Fruit fly (Drosophila melanogaster): ENCODE data around the gene Rev1.

Gene Rev1

DNA sequence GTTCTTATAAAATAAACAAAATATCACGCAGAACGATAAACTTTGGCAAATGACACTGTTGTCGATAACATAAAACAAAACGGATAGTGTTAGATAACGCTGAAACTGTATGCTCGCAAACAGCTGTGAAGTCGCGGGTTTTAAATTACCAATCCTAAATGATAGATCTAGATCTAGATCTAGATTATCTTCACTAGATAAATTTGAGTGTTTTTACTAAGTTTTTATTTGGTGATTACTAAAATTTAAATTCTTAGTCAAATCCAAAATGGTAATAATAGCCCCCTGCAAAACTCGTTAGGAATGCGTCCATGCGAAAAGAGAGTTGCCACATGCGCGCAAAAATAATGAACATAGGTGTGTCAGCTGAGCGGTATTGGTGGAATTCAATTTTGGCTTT lies at the start of gene Rev1, which contains the start of gene MED30:
Gene Rev1 (plus strand): TSS at position 345 of the 400 bp plus-strand sequence.
Gene MED30 (minus strand): TSS at position 71 of the 400 bp plus-strand sequence.
- TF ChIP-seq CG7101 (tag; optimal IDR thresholded peaks at IDR 0.05) (peak; percentile 94), Mnt (GFP tag; optimal IDR thresholded peaks at IDR 0.05) (peak; percentile 92), CG1620 (GFP tag; optimal IDR thresholded peaks at IDR 0.05) (peak; percentile 96), cnc (optimal IDR thresholded peaks at IDR 0.05) (no peak), CG11617 (GFP tag; optimal IDR thresholded peaks at IDR 0.05) (peak; percentile 91), bab1 (GFP tag; optimal IDR thresholded peaks at IDR 0.05) (peak; percentile 96), toe (GFP tag; optimal IDR thresholded peaks at IDR 0.05) (peak; percentile 97), CG12768 (GFP tag; optimal IDR thresholded peaks at IDR 0.05) (peak; percentile 93), CG33017 (tag; optimal IDR thresholded peaks at IDR 0.05) (peak; percentile 91), Hr96 (GFP tag; optimal IDR thresholded peaks at IDR 0.05) (peak; percentile 94), CG7045 (GFP tag; optimal IDR thresholded peaks at IDR 0.05) (peak; percentile 92), ovo (GFP tag; optimal IDR thresholded peaks at IDR 0.05) (peak; percentile 77), CG5204 (GFP tag; optimal IDR thresholded peaks at IDR 0.05) (peak; percentile 96), tj (GFP tag; optimal IDR thresholded peaks at IDR 0.05) (peak; percentile 78), kay (GFP tag; ENCODE audit: borderline replicate concordance) (no peak), pad (GFP tag; optimal IDR thresholded peaks at IDR 0.05) (peak; percentile 82), CG14711 (tag; optimal IDR thresholded peaks at IDR 0.05) (peak; percentile 94), cic (GFP tag; optimal IDR thresholded peaks at IDR 0.05) (peak; percentile 74), Crg-1 (GFP tag; optimal IDR thresholded peaks at IDR 0.05) (peak; percentile 94), Clk (GFP tag; optimal IDR thresholded peaks at IDR 0.05) (peak; percentile 89)

DNA sequence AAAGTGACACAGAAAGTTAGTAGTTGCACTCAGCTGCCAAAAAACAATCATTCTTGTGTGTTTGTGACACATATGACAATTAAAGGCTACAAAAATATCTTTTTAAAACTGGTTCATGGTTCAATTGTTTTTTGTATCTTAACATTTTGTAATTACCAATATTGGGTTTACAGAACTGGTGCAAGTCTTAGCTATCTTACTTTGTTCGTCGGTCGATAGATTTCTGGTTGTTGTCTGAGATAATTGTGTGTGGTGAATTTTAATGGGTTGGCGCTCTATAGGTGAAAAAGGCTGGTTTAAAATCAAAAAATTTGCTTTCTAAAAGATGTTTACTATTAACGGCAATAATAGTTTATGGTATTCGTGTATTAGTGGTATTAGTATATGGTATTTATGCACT lies 49.5 kb upstream of the Rev1 start:
- TF ChIP-seq Clk (GFP tag; optimal IDR thresholded peaks at IDR 0.05) (no peak), tj (GFP tag; optimal IDR thresholded peaks at IDR 0.05) (no peak), CG11617 (GFP tag; optimal IDR thresholded peaks at IDR 0.05) (no peak), pad (GFP tag; optimal IDR thresholded peaks at IDR 0.05) (no peak), Hr96 (GFP tag; optimal IDR thresholded peaks at IDR 0.05) (no peak), CG12768 (GFP tag; optimal IDR thresholded peaks at IDR 0.05) (peak; percentile 33), kay (GFP tag; ENCODE audit: borderline replicate concordance) (no peak)

DNA sequence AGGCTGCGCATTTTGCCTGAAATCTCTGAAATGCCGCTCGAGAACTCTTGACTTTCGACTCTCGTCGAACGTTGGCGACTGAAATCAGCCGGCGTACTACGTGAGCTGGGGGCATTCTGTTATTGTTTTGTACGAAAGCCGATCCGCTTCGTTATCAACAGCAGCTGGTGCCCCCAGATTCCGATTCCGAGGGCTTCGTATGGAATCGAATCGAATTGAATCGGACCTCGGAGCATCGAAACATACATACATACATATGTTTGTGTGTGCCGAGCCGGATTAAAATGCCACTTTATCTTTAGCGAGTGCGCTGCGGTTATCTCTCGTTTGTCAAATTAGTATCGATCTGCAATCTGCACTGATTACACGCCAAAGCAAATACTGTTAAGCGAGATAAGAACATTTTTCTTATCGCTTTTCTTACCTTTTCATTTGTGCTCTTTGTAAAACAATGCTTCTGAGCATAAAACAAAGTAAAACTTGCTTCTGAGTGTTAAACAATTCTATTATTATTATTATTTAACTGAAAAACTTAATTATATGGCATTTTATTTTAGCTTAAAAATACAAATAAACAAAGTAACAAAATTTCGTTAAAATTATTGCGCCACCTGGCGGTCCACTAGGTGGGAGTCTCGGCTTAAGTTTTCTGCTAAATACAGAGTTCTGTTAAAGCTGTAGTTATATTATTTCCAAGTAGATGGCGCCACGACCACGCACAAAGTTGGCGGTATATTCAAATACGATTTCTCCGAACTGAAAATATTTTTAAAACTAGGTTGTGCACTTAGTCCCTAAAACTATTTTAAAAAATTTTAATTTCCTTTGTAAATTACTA lies 47.5 kb upstream of the Rev1 start, which contains the start of gene Reg-2:
Gene Reg-2 (minus strand): TSS at position 80 of the 838 bp plus-strand sequence.
- TF ChIP-seq bab1 (GFP tag; optimal IDR thresholded peaks at IDR 0.05) (peak; percentile 20), CG5204 (GFP tag; optimal IDR thresholded peaks at IDR 0.05) (no peak), cnc (optimal IDR thresholded peaks at IDR 0.05) (no peak), kay (GFP tag; ENCODE audit: borderline replicate concordance) (no peak), CG12768 (GFP tag; optimal IDR thresholded peaks at IDR 0.05) (no peak), tj (GFP tag; optimal IDR thresholded peaks at IDR 0.05) (no peak), ovo (GFP tag; optimal IDR thresholded peaks at IDR 0.05) (peak; percentile 8), CG11617 (GFP tag; optimal IDR thresholded peaks at IDR 0.05) (no peak), CG1620 (GFP tag; optimal IDR thresholded peaks at IDR 0.05) (peak; percentile 55), CG14711 (tag; optimal IDR thresholded peaks at IDR 0.05) (no peak), Clk (GFP tag; optimal IDR thresholded peaks at IDR 0.05) (no peak), Mnt (GFP tag; optimal IDR thresholded peaks at IDR 0.05) (peak; percentile 17), Hr96 (GFP tag; optimal IDR thresholded peaks at IDR 0.05) (peak; percentile 13), pad (GFP tag; optimal IDR thresholded peaks at IDR 0.05) (peak; percentile 27), CG7101 (tag; optimal IDR thresholded peaks at IDR 0.05) (peak; percentile 9), cic (GFP tag; optimal IDR thresholded peaks at IDR 0.05) (peak; percentile 83), toe (GFP tag; optimal IDR thresholded peaks at IDR 0.05) (peak; percentile 9), CG33017 (tag; optimal IDR thresholded peaks at IDR 0.05) (peak; percentile 40), Crg-1 (GFP tag; optimal IDR thresholded peaks at IDR 0.05) (peak; percentile 39), CG7045 (GFP tag; optimal IDR thresholded peaks at IDR 0.05) (peak; percentile 19)

DNA sequence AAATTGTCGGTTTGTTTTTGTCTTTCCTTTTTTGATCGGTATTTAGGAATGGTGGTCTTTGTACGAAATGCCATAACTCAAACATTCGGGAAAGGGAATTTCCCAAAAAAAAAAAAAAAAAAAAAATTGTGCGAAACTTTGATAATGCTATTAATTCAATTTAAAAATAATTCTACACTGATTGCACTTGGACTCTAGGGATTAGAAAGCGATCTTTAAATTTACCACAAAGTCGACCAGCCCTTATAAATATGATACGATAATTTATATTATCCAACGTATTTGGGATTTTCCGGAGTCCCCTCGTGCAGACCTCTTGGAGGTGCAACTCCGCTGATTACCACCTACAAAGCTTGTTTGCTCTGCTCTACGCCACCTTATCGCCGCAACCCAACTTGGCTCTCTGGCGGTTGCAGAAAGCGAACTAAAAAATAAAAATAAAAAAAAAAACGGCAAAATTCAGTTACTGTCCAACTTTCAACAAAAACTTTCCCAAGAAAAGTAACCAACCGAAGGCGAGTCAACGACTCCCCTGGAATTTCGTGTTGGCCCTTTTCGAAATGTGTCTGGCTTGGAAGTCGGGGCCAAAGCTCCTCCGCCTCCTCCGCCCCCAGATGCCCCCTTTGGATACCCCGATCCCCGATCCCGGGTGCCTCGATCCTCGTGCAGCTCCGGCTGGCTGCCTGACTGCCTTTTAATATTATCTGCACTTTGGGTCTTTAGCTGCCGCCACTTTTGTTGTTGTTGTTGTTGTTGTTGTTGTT lies 46.4 kb upstream of the Rev1 start:
- no peak for TF ChIP-seq Clk (GFP tag; optimal IDR thresholded peaks at IDR 0.05)
- no peak for TF ChIP-seq Mnt (GFP tag; optimal IDR thresholded peaks at IDR 0.05)
- TF ChIP-seq CG33017 (tag; optimal IDR thresholded peaks at IDR 0.05): no peak
- TF ChIP-seq CG14711 (tag; optimal IDR thresholded peaks at IDR 0.05): no peak
- TF ChIP-seq CG5204 (GFP tag; optimal IDR thresholded peaks at IDR 0.05): no peak
- no peak for TF ChIP-seq cnc (optimal IDR thresholded peaks at IDR 0.05)
- TF ChIP-seq CG12768 (GFP tag; optimal IDR thresholded peaks at IDR 0.05): no peak
- no peak for TF ChIP-seq CG1620 (GFP tag; optimal IDR thresholded peaks at IDR 0.05)
- no peak for TF ChIP-seq toe (GFP tag; optimal IDR thresholded peaks at IDR 0.05)
- no peak for TF ChIP-seq CG7045 (GFP tag; optimal IDR thresholded peaks at IDR 0.05)
- no peak for TF ChIP-seq pad (GFP tag; optimal IDR thresholded peaks at IDR 0.05)
- no peak for TF ChIP-seq kay (GFP tag; ENCODE audit: borderline replicate concordance)
- no peak for TF ChIP-seq tj (GFP tag; optimal IDR thresholded peaks at IDR 0.05)
- no peak for TF ChIP-seq ovo (GFP tag; optimal IDR thresholded peaks at IDR 0.05)
- TF ChIP-seq Hr96 (GFP tag; optimal IDR thresholded peaks at IDR 0.05): no peak
- no peak for TF ChIP-seq cic (GFP tag; optimal IDR thresholded peaks at IDR 0.05)

- TF ChIP-seq toe (GFP tag; optimal IDR thresholded peaks at IDR 0.05) (no peak), CG33017 (tag; optimal IDR thresholded peaks at IDR 0.05) (no peak), Crg-1 (GFP tag; optimal IDR thresholded peaks at IDR 0.05) (no peak)
Measured at dm6 chr3L:608362-608761, 45.8 kb upstream of the Rev1 start.

Measured in whole organism, adult.